Comparison of ENCODE assay signal across 1 fruit fly cellular context in the genomic region with DNA sequence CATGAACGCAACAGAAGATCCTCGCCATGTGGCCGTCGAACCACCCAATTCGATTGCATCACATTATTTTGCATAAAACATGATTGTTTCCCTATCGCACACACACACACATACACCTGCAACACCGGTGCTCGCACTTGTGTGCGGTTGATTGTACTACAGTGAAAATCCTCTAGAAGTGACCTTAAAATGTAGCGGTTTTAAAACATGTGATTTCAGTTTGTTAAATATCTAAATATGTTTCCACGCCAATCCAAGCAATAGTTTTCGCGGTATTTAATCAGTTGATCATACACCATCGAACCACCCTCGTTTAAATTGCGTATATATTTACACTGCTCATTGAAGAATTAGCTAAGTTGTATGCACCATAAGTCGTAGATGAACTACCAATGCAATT.
TF ChIP-seq lines count a peak whose summit lies in the region.

No protein-coding gene starts in this region.

TF ChIP-seq in whole organism, embryonic, 481 proteins besides CTCF, POLR2A, EP300 and RAD21 (continued from another document):
- no peak for TF ChIP-seq CG32772 (GFP tag; IDR thresholded peaks at IDR 0.05; lab: Robert Waterston, UW)
- no peak for TF ChIP-seq CG11085 (GFP tag; IDR thresholded peaks at IDR 0.05; lab: Robert Waterston, UW)
